Worm (Caenorhabditis elegans): ENCODE results near the gene acdh-7.

acdh-7 gene

DNA sequence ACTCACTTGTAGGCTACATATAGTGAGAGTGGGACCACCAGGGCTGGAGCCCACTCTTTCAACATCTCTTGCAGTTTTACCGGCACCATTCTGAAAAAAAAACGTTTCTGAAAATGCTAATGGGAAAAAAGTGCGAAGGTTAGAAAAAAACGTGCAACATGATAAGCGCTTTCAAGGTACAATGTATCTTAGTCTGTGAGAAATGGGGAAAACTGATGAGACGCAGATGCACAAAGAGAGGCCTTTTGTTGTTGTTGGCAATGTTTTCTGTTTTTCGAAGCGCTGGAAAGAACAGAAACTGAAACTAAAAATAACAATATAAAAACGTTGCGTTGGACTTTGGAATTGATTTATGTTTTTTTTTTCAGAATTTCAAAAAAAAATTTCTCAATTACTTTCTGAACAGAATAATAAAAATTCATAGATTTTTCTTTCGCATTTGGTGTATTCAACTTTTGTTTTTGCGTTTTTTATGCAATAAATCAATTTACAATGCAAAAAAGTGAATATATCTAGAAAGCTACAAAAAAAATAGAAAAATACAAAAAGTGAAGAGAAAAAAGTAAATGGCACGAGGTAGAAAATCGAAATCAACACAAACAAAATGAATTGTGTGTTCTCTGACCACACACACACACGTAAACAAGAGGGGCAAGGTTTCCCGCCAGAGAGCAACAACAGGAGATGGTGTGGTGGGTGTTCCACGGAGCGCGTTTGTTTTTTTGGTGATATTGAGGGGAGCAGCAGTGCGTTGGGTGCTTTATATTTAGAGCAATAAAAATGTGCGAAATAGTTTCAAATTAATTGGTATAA lies 19.1 kb upstream of the acdh-7 start, which contains the start of gene dhs-30:
Gene dhs-30 (minus strand): TSS at position 90 of the 813 bp plus-strand sequence.
- no peak for TF ChIP-seq zip-8 (tag; optimal IDR thresholded peaks at IDR 0.05)
- no peak for TF ChIP-seq hlh-1 (tag; optimal IDR thresholded peaks at IDR 0.05)
- no peak for TF ChIP-seq ztf-11 (tag; optimal IDR thresholded peaks at IDR 0.05)
- no peak for TF ChIP-seq cnd-1 (tag; optimal IDR thresholded peaks at IDR 0.05)
- TF ChIP-seq nhr-76 (tag; optimal IDR thresholded peaks at IDR 0.05): no peak
- no peak for TF ChIP-seq ham-2 (GFP tag; optimal IDR thresholded peaks at IDR 0.05)
- no peak for TF ChIP-seq unc-120 (tag; optimal IDR thresholded peaks at IDR 0.05; ENCODE audit: poor library complexity, severe bottlenecking)

DNA sequence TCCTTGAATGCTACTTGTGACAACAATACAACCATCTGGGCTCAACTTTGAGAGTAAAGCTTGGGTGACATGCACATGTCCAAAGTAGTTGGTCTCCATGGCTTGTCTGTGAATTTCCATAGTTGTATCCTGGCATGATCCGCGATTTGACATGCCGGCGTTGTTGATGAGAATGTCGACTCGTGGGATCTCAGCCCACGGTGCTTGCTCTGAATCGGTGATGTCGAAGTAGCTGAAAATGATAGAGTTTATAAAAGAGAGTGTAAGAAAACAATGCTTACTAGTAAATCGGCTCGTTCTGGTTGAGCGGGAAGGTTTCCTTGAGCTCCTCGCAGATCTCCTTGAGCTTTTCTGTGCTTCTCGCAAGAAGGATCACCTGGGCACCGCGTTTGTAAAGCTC lies 18.1 kb upstream of the acdh-7 start:
- TF ChIP-seq ces-1 (GFP tag; optimal IDR thresholded peaks at IDR 0.05): no peak
- no peak for TF ChIP-seq pha-4 (tag; optimal IDR thresholded peaks at IDR 0.05)
- TF ChIP-seq M03D4.4 (tag; optimal IDR thresholded peaks at IDR 0.05): no peak
- TF ChIP-seq sptf-1 (tag; optimal IDR thresholded peaks at IDR 0.05): no peak
- TF ChIP-seq nhr-237 (tag; optimal IDR thresholded peaks at IDR 0.05): no peak
- no peak for TF ChIP-seq ztf-11 (tag; optimal IDR thresholded peaks at IDR 0.05)

DNA sequence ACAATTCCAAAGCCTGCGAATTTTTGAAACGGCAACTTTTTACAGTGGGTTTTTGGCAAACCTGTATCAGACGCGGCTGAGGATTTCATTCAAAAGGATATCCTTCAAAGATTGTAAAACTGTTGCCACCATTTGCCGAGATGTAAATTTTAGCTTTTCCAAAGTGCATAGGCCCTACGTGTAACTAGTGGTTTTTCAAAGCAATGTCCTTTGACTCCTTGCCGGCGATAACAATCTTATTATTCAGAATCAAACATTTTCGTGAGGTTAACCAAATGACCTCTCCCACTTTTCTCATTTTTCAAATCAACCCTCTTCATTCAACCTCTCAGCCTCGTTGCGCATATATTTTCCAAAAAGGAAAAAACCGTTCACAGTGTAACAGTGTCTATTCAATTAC lies 14.4 kb upstream of the acdh-7 start, which contains the start of gene T25G12.3:
Gene T25G12.3 (plus strand): TSS at position 301 of the 400 bp plus-strand sequence.
- TF ChIP-seq mab-5 (tag; optimal IDR thresholded peaks at IDR 0.05) (no peak), unc-62 (GFP tag; optimal IDR thresholded peaks at IDR 0.05) (no peak), nhr-12 (tag; optimal IDR thresholded peaks at IDR 0.05) (no peak), bed-3 (GFP tag; optimal IDR thresholded peaks at IDR 0.05) (no peak), flh-1 (GFP tag; optimal IDR thresholded peaks at IDR 0.05) (no peak), ces-1 (GFP tag; optimal IDR thresholded peaks at IDR 0.05) (no peak), drap-1 (GFP tag; optimal IDR thresholded peaks at IDR 0.05) (no peak)

DNA sequence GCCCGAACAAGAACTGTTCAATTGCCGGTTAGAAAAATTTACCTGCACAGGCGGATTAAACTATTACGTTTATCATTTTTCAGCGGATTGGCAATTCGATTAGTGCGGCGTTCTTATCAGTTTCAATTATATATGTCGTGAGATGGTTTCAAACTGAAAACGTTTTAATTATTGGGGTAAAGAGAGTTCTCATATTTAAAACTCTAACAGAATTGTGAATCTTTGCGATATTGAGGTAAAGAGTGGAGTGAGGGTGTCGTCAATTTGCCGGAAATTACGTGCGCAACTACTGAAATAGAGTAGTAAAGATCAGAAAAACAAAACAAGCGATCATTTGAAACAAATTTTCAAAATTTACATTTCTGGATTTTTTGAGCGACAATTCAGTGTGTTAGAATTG lies 13.2 kb upstream of the acdh-7 start, which contains the start of gene T25G12.6:
Gene T25G12.6 (minus strand): TSS at position 101 of the 400 bp plus-strand sequence.
- TF ChIP-seq nhr-2 (tag; optimal IDR thresholded peaks at IDR 0.05): no peak
- no peak for TF ChIP-seq bed-3 (GFP tag; optimal IDR thresholded peaks at IDR 0.05)
- TF ChIP-seq unc-62 (GFP tag; optimal IDR thresholded peaks at IDR 0.05): no peak
- no peak for TF ChIP-seq mep-1 (tag; optimal IDR thresholded peaks at IDR 0.05)
- TF ChIP-seq tbx-8 (GFP tag; optimal IDR thresholded peaks at IDR 0.05): no peak
- no peak for TF ChIP-seq unc-120 (tag; optimal IDR thresholded peaks at IDR 0.05; ENCODE audit: poor library complexity, severe bottlenecking)
- TF ChIP-seq lin-13 (tag; optimal IDR thresholded peaks at IDR 0.05): no peak
- TF ChIP-seq ceh-43 (GFP tag; optimal IDR thresholded peaks at IDR 0.05): no peak
- no peak for TF ChIP-seq ceh-83 (GFP tag; optimal IDR thresholded peaks at IDR 0.05)
- TF ChIP-seq sem-2 (GFP tag; optimal IDR thresholded peaks at IDR 0.05): no peak
- no peak for TF ChIP-seq zip-8 (tag; optimal IDR thresholded peaks at IDR 0.05)
- no peak for TF ChIP-seq mab-5 (tag; optimal IDR thresholded peaks at IDR 0.05)
- no peak for TF ChIP-seq snpc-4 (tag; optimal IDR thresholded peaks at IDR 0.05)
- TF ChIP-seq unc-39 (tag; optimal IDR thresholded peaks at IDR 0.05): no peak
- no peak for TF ChIP-seq M03D4.4 (tag; optimal IDR thresholded peaks at IDR 0.05)
- TF ChIP-seq hlh-1 (tag; optimal IDR thresholded peaks at IDR 0.05): no peak
- TF ChIP-seq elt-3 (tag; optimal IDR thresholded peaks at IDR 0.05): no peak
- no peak for TF ChIP-seq drap-1 (GFP tag; optimal IDR thresholded peaks at IDR 0.05)
- no peak for TF ChIP-seq nhr-28 (tag; optimal IDR thresholded peaks at IDR 0.05)
- TF ChIP-seq flh-1 (GFP tag; optimal IDR thresholded peaks at IDR 0.05): no peak

DNA sequence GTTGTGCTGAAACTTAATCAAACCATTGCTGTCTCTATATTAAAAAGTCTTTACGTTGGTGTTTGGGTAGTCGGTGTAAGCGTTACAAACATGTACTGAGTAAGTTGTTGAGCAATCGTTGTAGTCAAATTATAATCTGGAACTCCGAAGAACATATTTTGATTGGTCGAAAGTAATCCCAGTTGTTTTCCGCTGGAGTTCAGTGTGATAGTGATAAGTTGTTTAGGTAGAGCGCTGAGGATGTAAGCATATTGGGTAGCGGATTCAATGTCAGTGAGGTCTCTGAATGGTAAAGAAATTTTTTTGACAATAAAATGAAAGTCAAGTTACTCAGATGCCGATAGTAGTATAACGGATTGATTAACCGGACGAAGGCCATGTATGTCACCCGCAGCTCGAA lies 10.5 kb upstream of the acdh-7 start:
- no peak for TF ChIP-seq mep-1 (tag; optimal IDR thresholded peaks at IDR 0.05)
- no peak for TF ChIP-seq bed-3 (GFP tag; optimal IDR thresholded peaks at IDR 0.05)
- TF ChIP-seq snpc-4 (tag; optimal IDR thresholded peaks at IDR 0.05): no peak
- TF ChIP-seq mab-5 (tag; optimal IDR thresholded peaks at IDR 0.05): no peak
- TF ChIP-seq nhr-28 (tag; optimal IDR thresholded peaks at IDR 0.05): no peak
- TF ChIP-seq pha-4 (tag; optimal IDR thresholded peaks at IDR 0.05): no peak
- TF ChIP-seq ceh-83 (GFP tag; optimal IDR thresholded peaks at IDR 0.05): no peak
- no peak for TF ChIP-seq nhr-2 (tag; optimal IDR thresholded peaks at IDR 0.05)
- TF ChIP-seq sem-2 (GFP tag; optimal IDR thresholded peaks at IDR 0.05): no peak
- no peak for TF ChIP-seq ham-2 (GFP tag; optimal IDR thresholded peaks at IDR 0.05)
- TF ChIP-seq nhr-12 (tag; optimal IDR thresholded peaks at IDR 0.05): no peak
- TF ChIP-seq sptf-1 (tag; optimal IDR thresholded peaks at IDR 0.05): no peak
- no peak for TF ChIP-seq ces-1 (GFP tag; optimal IDR thresholded peaks at IDR 0.05)

Data from whole organism, mixed stage, embryonic.